Fruit fly (Drosophila melanogaster): ENCODE results near the gene Qsox3.

The Qsox3 gene

dm6 chr3R:21862137-21862850, 49.3 kb upstream of the Qsox3 start (continued):
- TF ChIP-seq HLH3B (GFP tag; IDR thresholded peaks at IDR 0.05) (peak; percentile 60), Taf1 (GFP tag; IDR thresholded peaks at IDR 0.05) (no peak), CG14860 (GFP tag; IDR thresholded peaks at IDR 0.05; ENCODE audit: partially characterized antibody) (no peak), CG14014 (GFP tag; IDR thresholded peaks at IDR 0.05) (peak; percentile 59; the same call in 1 of the 2 replicates), ab (GFP tag; optimal IDR thresholded peaks at IDR 0.05) (no peak), bab2 (GFP tag; optimal IDR thresholded peaks at IDR 0.05) (peak; percentile 43), CG2199 (GFP tag; IDR thresholded peaks at IDR 0.05) (peak; percentile 47; the same call in 2 of the 3 replicates), dm (GFP tag; optimal IDR thresholded peaks at IDR 0.05) (no peak), zfh1 (GFP tag; IDR thresholded peaks at IDR 0.05) (peak; percentile 86), CHES-1-like (GFP tag; optimal IDR thresholded peaks at IDR 0.05) (peak; percentile 13), CG12071 (GFP tag; optimal IDR thresholded peaks at IDR 0.05) (peak; percentile 43), CG8944 (GFP tag; optimal IDR thresholded peaks at IDR 0.05) (peak; percentile 39), gsb-n (tag; optimal IDR thresholded peaks at IDR 0.05) (peak; percentile 94), CG33557 (GFP tag; optimal IDR thresholded peaks at IDR 0.05) (peak; percentile 79), CG10431 (GFP tag; optimal IDR thresholded peaks at IDR 0.05) (peak; percentile 88), trem (tag; optimal IDR thresholded peaks at IDR 0.05) (peak; percentile 71), Tbp (GFP tag; optimal IDR thresholded peaks at IDR 0.05) (no peak), Ada2b (GFP tag; IDR thresholded peaks at IDR 0.05) (peak; percentile 22; the same call in 1 of the 2 replicates), Hr51 (GFP tag; optimal IDR thresholded peaks at IDR 0.05) (peak in 1 of 2 experiments; percentile 86), CG7556 (GFP tag; optimal IDR thresholded peaks at IDR 0.05) (peak; percentile 90), Pdp1 (GFP tag; optimal IDR thresholded peaks at IDR 0.05) (peak in 1 of 2 experiments; percentile 74), CG3281 (GFP tag; optimal IDR thresholded peaks at IDR 0.05) (peak; percentile 4), Eip74EF (GFP tag; optimal IDR thresholded peaks at IDR 0.05) (peak in 1 of 2 experiments; percentile 81), CG6683 (GFP tag; optimal IDR thresholded peaks at IDR 0.05) (peak; percentile 7), pum (GFP tag; optimal IDR thresholded peaks at IDR 0.05) (peak; percentile 69), Hmr (GFP tag; optimal IDR thresholded peaks at IDR 0.05) (peak; percentile 54), CG1024 (GFP tag; IDR thresholded peaks at IDR 0.05) (no peak), cad (GFP tag; optimal IDR thresholded peaks at IDR 0.05) (no peak), Doc2 (GFP tag; IDR thresholded peaks at IDR 0.05) (no peak), Opbp (GFP tag; IDR thresholded peaks at IDR 0.05; ENCODE audit: partially characterized antibody) (no peak), H15 (GFP tag; IDR thresholded peaks at IDR 0.05) (peak; percentile 76), otp (GFP tag; IDR thresholded peaks at IDR 0.05) (peak; percentile 75; the same call in 2 of the 3 replicates), lab (GFP tag; optimal IDR thresholded peaks at IDR 0.05) (peak; percentile 46), onecut (GFP tag; IDR thresholded peaks at IDR 0.05) (peak; percentile 57), tio (GFP tag; optimal IDR thresholded peaks at IDR 0.05) (peak; percentile 54), CG4404 (GFP tag; IDR thresholded peaks at IDR 0.05) (peak; percentile 32; the same call in 1 of the 2 replicates), CG30403 (GFP tag; optimal IDR thresholded peaks at IDR 0.05) (peak; percentile 90), gce (GFP tag; IDR thresholded peaks at IDR 0.05) (peak; percentile 81), CG12942 (GFP tag; optimal IDR thresholded peaks at IDR 0.05) (peak; percentile 69), disco-r (GFP tag; optimal IDR thresholded peaks at IDR 0.05) (peak; percentile 47), Elba2 (GFP tag; optimal IDR thresholded peaks at IDR 0.05) (no peak), pfk (GFP tag; optimal IDR thresholded peaks at IDR 0.05) (no peak), CG10565 (GFP tag; optimal IDR thresholded peaks at IDR 0.05) (no peak), lmd (GFP tag; IDR thresholded peaks at IDR 0.05) (peak; percentile 72), CG1832 (GFP tag; optimal IDR thresholded peaks at IDR 0.05) (no peak), sr (GFP tag; IDR thresholded peaks at IDR 0.05) (0 out of 3 replicates have a peak, but pooled peaks have one; percentile 33), phol (tag; optimal IDR thresholded peaks at IDR 0.05) (peak; percentile 85), Meics (GFP tag; optimal IDR thresholded peaks at IDR 0.05) (peak; percentile 4), CG17568 (GFP tag; optimal IDR thresholded peaks at IDR 0.05) (peak; percentile 56)
